Worm (Caenorhabditis elegans) whole organism, young adult: ENCODE data around the gene Y37H2A.10.

Experiments
- F22D6.2 ChIP-seq: sonication (generic microtip); optimal IDR thresholded peaks from 2 replicates; lab custom pipeline; 2016; ENCODE audit warnings: mild to moderate bottlenecking, missing genetic modification characterization, missing compliant biosample characterization
- ceh-40 ChIP-seq: fragments of 200-800 bp; sonication (Bioruptor generic); IDR thresholded peaks from 2 replicates; pipeline ENCODE4 v1.3.6; 2022; ENCODE audit warnings: missing genetic modification characterization, missing compliant biosample characterization
- dpl-1 ChIP-seq: fragments of 150-350 bp; optimal IDR thresholded peaks from 2 replicates; lab custom pipeline; 2014; ENCODE audit warnings: missing biosample characterization, missing genetic modification reagents, missing genetic modification characterization
- him-1 ChIP-seq: sonication (generic microtip); optimal IDR thresholded peaks from 2 replicates; lab custom pipeline; 2016; ENCODE audit warnings: missing genotype, missing genetic modification reagents, missing genetic modification characterization, missing compliant biosample characterization
- hsf-1 ChIP-seq: fragments of 200-800 bp; sonication (Bioruptor generic); IDR thresholded peaks from 2 replicates; pipeline ENCODE4 v1.3.6; 2022; ENCODE audit warnings: missing genetic modification reagents, missing genetic modification characterization, missing compliant biosample characterization
- nfya-1 ChIP-seq: sonication (generic microtip); optimal IDR thresholded peaks from 2 replicates; lab custom pipeline; 2017; ENCODE audit warnings: antibody characterized with exemption, missing compliant biosample characterization, missing genetic modification characterization, borderline replicate concordance; ENCODE audit not compliant: insufficient read depth
- rcor-1 ChIP-seq: fragments of 200-800 bp; sonication (Bioruptor generic); IDR thresholded peaks from 2 replicates; pipeline ENCODE4 v1.3.6; 2022; ENCODE audit warnings: missing genetic modification reagents, missing genetic modification characterization, missing compliant biosample characterization
- sptf-2 ChIP-seq: fragments of 200-800 bp; sonication (Bioruptor generic); optimal IDR thresholded peaks from 2 replicates; lab custom pipeline; 2018; ENCODE audit warnings: mild to moderate bottlenecking, missing genetic modification characterization, missing compliant biosample characterization
- zim-3 ChIP-seq: sonication (generic microtip); optimal IDR thresholded peaks from 2 replicates; lab custom pipeline; 2017; ENCODE audit warnings: mild to moderate bottlenecking, missing genetic modification characterization, moderate library complexity, missing compliant biosample characterization

- TF ChIP-seq ceh-40 (GFP tag; lab: Robert Waterston, UW) (no peak), sptf-2 (GFP tag; lab: Kevin White, UChicago) (no peak), hsf-1 (GFP tag; lab: Robert Waterston, UW) (no peak), nfya-1 (no peak), rcor-1 (GFP tag; lab: Robert Waterston, UW) (no peak), zim-3 (tag; lab: Kevin White, UChicago) (no peak), him-1 (tag; lab: Kevin White, UChicago) (no peak), F22D6.2 (tag; lab: Kevin White, UChicago) (no peak), dpl-1 (GFP tag; lab: Kevin White, UChicago) (no peak)
These were observed 4.7 kb downstream of the Y37H2A.10 start, which contains the start of gene Y37H2A.14 for ce11 chrV:18143445-18143844.
